Worm (Caenorhabditis elegans) whole organism, L4/young adult: ENCODE data around the gene H03E18.2.

ENCODE experiments used
- W03F9.2 ChIP-seq: fragments of 150-350 bp; optimal IDR thresholded peaks from 2 replicates; lab custom pipeline; 2014; ENCODE audit warnings: missing biosample characterization, missing genetic modification characterization
- dao-5 ChIP-seq: sonication (generic microtip); optimal IDR thresholded peaks from 2 replicates; lab custom pipeline; 2016; ENCODE audit warnings: missing genotype, missing genetic modification characterization, moderate library complexity, missing compliant biosample characterization
- him-1 ChIP-seq: sonication (generic microtip); optimal IDR thresholded peaks from 2 replicates; lab custom pipeline; 2016; ENCODE audit warnings: missing genotype, missing genetic modification reagents, missing genetic modification characterization, missing compliant biosample characterization

H03E18.2 gene

ce11 chrX:8504207-8504606 is 16.1 kb downstream of the H03E18.2 start:
- no peak for TF ChIP-seq dao-5 (tag; lab: Kevin White, UChicago)
- no peak for TF ChIP-seq W03F9.2 (tag; lab: Kevin White, UChicago)
- no peak for TF ChIP-seq him-1

- no peak for TF ChIP-seq W03F9.2 (tag; lab: Kevin White, UChicago)
- no peak for TF ChIP-seq dao-5 (tag; lab: Kevin White, UChicago)
- TF ChIP-seq him-1: no peak
Observed at ce11 chrX:8500922-8501321, 19.4 kb downstream of the H03E18.2 start, which contains the start of gene grd-4. grd-4 (plus strand) TSS chrX:8501222.

DNA sequence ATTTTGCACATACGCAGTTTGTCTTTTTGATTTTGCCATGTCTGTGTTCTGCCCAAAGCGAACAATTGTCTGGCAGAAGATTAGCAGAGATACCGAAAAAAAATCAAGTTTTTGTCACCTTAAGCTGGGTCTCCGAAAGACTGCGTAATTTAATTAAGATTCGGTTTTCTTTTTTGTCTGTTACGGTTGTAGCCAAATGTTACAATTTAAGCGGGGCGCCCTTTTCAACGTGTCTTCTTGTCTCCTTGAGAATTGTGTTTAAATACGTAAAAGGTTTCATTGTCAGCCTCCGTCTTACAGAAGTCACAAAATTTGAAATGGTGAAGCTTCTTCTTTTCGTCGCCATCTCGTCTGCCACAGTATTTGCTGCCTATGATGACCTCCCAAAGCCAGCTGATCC is 20.6 kb downstream of the H03E18.2 start, which contains the start of gene grd-14:
grd-14 (plus strand) TSS at position 301 of the 400 bp plus-strand sequence.
- TF ChIP-seq him-1 (no peak), W03F9.2 (tag; lab: Kevin White, UChicago) (no peak), dao-5 (tag; lab: Kevin White, UChicago) (no peak)

ce11 chrX:8495005-8495404 is 25.3 kb downstream of the H03E18.2 start, which contains the start of gene T01B10.5:
T01B10.5 (plus strand) TSS chrX:8495305.
- TF ChIP-seq him-1 (no peak), dao-5 (tag; lab: Kevin White, UChicago) (no peak), W03F9.2 (tag; lab: Kevin White, UChicago) (no peak)

ce11 chrX:8492750-8493149 is 27.6 kb downstream of the H03E18.2 start:
- no peak for TF ChIP-seq him-1
- no peak for TF ChIP-seq dao-5 (tag; lab: Kevin White, UChicago)
- no peak for TF ChIP-seq W03F9.2 (tag; lab: Kevin White, UChicago)

- no peak for TF ChIP-seq W03F9.2 (tag; lab: Kevin White, UChicago)
Observed at ce11 chrX:8489886-8490285, 30.4 kb downstream of the H03E18.2 start.

ce11 chrX:8489415-8489814 is 30.9 kb downstream of the H03E18.2 start:
- TF ChIP-seq him-1 (no peak), dao-5 (tag; lab: Kevin White, UChicago) (no peak), W03F9.2 (tag; lab: Kevin White, UChicago) (no peak)

DNA sequence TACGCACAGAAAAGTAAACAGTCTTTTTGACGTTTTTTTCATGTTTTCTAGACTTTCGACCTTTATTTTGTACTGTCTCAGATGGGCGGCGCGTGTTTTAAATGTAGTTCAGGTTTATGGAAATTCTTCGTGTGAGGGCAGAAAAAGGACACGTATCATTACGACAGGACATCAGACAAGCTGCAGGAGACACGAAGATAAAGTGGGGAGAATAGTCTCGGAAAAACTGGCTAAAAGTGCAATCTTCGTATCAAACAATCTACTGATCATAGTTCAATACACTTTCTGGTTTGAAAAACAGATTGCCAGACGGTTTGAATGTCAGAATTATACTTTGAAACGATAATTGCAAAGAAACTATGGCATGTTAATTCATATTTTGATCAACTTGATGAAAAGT is 34.9 kb downstream of the H03E18.2 start:
- TF ChIP-seq dao-5 (tag; lab: Kevin White, UChicago) (no peak), him-1 (no peak), W03F9.2 (tag; lab: Kevin White, UChicago) (no peak)

DNA sequence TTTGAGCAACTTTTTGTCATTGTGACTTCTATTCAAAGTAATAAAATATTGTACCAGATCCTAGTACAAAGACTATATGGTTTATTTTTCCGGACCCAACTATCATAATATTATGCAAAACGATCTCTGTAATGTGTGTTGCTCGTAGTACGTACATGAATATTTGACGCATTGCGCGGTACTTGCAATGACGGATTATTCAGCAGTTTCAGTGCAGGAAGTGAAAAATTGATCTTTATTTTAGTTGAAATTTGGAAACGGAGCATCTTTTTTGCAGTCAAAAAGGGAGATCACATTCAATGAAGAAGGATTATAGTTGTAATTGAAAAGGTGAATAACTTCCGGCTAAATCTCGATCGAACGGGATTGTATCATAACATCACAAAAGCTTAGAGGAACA is 36.4 kb downstream of the H03E18.2 start:
- TF ChIP-seq W03F9.2 (tag; lab: Kevin White, UChicago): no peak
- no peak for TF ChIP-seq dao-5 (tag; lab: Kevin White, UChicago)
- TF ChIP-seq him-1: no peak

DNA sequence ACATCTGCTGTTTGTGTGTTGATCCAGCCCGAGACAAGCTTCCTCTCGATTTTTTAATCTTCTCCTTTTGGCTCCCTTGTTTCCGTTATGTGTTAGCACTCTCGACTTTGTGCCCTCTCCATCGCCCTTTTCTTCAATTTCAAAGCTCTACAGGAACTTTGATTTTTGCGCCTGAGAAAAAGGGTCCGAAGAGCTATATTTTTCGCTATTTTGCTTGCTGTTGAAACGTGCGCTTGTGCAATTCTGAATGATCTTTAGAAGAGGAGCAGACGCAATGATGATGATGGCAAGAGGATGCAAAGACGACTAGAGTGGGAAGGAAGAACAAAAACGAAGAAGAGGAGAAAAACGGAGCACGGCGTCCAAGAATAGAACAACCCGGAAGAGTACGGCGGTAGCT is 38.6 kb downstream of the H03E18.2 start:
- TF ChIP-seq dao-5 (tag; lab: Kevin White, UChicago) (no peak), him-1 (no peak), W03F9.2 (tag; lab: Kevin White, UChicago) (no peak)

DNA sequence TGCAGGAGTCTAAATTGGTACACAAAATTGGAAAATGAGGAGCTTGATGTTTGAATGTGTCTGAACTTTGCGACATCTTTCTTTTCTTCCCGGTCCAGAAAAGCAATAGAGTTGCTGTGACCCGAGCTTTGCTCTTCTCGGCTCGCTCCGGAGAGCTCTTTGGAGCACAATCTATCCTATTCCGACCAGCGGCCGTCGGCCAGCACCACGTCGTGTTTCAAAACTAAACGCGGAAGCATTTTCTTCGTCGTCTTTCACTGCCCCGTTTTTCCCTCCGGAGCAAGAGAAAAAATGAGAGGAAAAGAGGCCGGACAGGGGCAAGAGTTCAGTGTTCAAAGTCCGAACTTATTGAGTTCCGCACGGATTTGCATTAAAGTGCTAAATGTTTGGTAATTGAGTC is 41.3 kb downstream of the H03E18.2 start:
- no peak for TF ChIP-seq him-1
- no peak for TF ChIP-seq dao-5 (tag; lab: Kevin White, UChicago)
- TF ChIP-seq W03F9.2 (tag; lab: Kevin White, UChicago): no peak

- TF ChIP-seq W03F9.2 (tag; lab: Kevin White, UChicago) (no peak), him-1 (no peak), dao-5 (tag; lab: Kevin White, UChicago) (no peak)
Observed at ce11 chrX:8477048-8477806, 43.1 kb downstream of the H03E18.2 start.

DNA sequence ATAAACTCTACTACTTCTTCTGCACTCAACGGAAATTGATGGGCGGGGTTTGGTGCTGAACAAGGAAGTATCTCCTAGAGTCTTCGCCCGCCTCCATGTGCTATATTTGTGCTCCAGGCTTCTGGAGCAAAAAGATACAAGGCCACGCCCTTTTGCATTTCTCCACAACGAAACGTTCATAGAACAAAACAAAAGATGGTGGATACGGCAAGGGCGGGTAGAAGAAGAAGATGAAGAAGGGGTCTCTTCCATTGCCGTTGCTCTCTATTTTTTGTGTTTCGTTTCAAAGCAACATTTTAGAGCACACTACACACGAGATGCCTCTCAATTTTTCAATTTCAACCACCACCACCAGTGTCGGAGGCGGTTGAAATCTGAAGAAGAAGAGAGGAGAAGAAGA is 44.0 kb downstream of the H03E18.2 start:
- peak; percentile 31 for TF ChIP-seq him-1
- TF ChIP-seq dao-5 (tag; lab: Kevin White, UChicago): no peak

DNA sequence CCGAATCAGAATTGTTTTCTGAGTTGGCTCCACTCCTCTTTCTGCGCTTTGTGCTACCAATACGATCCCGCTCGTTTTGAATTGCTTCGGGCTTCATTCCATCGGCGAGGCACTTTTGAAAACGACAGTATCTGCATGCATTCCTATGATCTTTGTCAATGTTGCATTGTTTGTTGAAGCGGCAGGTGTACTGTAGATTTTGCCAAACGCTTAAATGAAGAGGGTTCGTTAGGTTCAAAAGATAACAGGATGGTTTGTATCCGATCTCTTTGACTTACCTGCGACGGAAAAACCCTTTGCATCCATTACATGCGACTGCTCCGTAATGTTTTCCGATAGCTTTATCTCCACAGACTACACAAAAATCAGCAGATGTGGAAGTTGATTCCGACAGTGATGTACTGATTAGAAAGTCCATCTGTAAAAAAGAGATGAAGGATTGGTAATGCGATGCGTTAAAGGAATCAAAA is 44.5 kb downstream of the H03E18.2 start, which contains the start of gene nhr-14:
nhr-14 (minus strand) TSS at position 420 of the 470 bp plus-strand sequence.
- TF ChIP-seq him-1 (no peak), dao-5 (tag; lab: Kevin White, UChicago) (no peak), W03F9.2 (tag; lab: Kevin White, UChicago) (no peak)

ce11 chrX:8475142-8475541 is 45.2 kb downstream of the H03E18.2 start:
- no peak for TF ChIP-seq W03F9.2 (tag; lab: Kevin White, UChicago)
- TF ChIP-seq him-1: no peak
- no peak for TF ChIP-seq dao-5 (tag; lab: Kevin White, UChicago)
